Worm (Caenorhabditis elegans): ENCODE data around the gene grd-11.
A peak's percentile ranks its signal among the peaks of the same experiment; 100 is the strongest.

Gene grd-11

ce11 chrV:20412225-20412624 is 55.7 kb downstream of the grd-11 start (continued):
- TF ChIP-seq akir-1 (GFP tag; optimal IDR thresholded peaks at IDR 0.05) (no peak), F55B11.4 (tag; optimal IDR thresholded peaks at IDR 0.05; ENCODE audit: borderline replicate concordance, insufficient read depth) (no peak), ztf-22 (GFP tag; optimal IDR thresholded peaks at IDR 0.05) (peak; percentile 36), ztf-6 (GFP tag; IDR thresholded peaks at IDR 0.05) (no peak), Y56A3A.18 (GFP tag; IDR thresholded peaks at IDR 0.05) (peak; percentile 49; the same call in 1 of the 2 replicates), sptf-2 (GFP tag; optimal IDR thresholded peaks at IDR 0.05) (no peak), F52B5.7 (tag; optimal IDR thresholded peaks at IDR 0.05) (no peak), ama-1 (optimal IDR thresholded peaks at IDR 0.05) (peak; percentile 56), ama-1 (GFP tag; optimal IDR thresholded peaks at IDR 0.05) (no peak), F57C9.4 (tag; optimal IDR thresholded peaks at IDR 0.05) (no peak), Y79H2A.3 (GFP tag; conservative IDR thresholded peaks at IDR 0.05) (no peak), lag-1 (GFP tag; IDR thresholded peaks at IDR 0.05) (no peak), dox-1 (GFP tag; IDR thresholded peaks at IDR 0.05) (no peak), egl-44 (GFP tag; IDR thresholded peaks at IDR 0.05) (0 out of 2 replicates have a peak, but pooled peaks have one; percentile 47), hmg-20 (GFP tag; IDR thresholded peaks at IDR 0.05) (no peak), tlf-1 (GFP tag; optimal IDR thresholded peaks at IDR 0.05) (peak; percentile 19), chd-7 (tag; optimal IDR thresholded peaks at IDR 0.05) (peak; percentile 48), snpc-1.1 (tag; optimal IDR thresholded peaks at IDR 0.05; ENCODE audit: insufficient read depth) (no peak), dpff-1 (tag; optimal IDR thresholded peaks at IDR 0.05) (no peak), hlh-26 (GFP tag; conservative IDR thresholded peaks at IDR 0.05) (no peak), pbrm-1 (GFP tag; IDR thresholded peaks at IDR 0.05) (no peak), ccch-3 (GFP tag; optimal IDR thresholded peaks at IDR 0.05) (no peak), hmg-1.2 (GFP tag; IDR thresholded peaks at IDR 0.05) (no peak), Y95B8A.8 (GFP tag; IDR thresholded peaks at IDR 0.05) (no peak), sdz-38 (tag; optimal IDR thresholded peaks at IDR 0.05) (no peak), pha-4 (tag; optimal IDR thresholded peaks at IDR 0.05) (no peak), mes-4 (tag; optimal IDR thresholded peaks at IDR 0.05) (no peak), cebp-2 (GFP tag; IDR thresholded peaks at IDR 0.05) (no peak), F10E7.11 (tag; optimal IDR thresholded peaks at IDR 0.05) (no peak), madf-6 (GFP tag; IDR thresholded peaks at IDR 0.05) (no peak), die-1 (tag; optimal IDR thresholded peaks at IDR 0.05) (no peak), nhr-80 (tag; optimal IDR thresholded peaks at IDR 0.05) (peak; percentile 54), ceh-58 (GFP tag; IDR thresholded peaks at IDR 0.05) (no peak), unc-62 (GFP tag; optimal IDR thresholded peaks at IDR 0.05) (peak; percentile 42), aptf-3 (GFP tag; IDR thresholded peaks at IDR 0.05) (no peak), ceh-27 (GFP tag; optimal IDR thresholded peaks at IDR 0.05) (no peak), rpc-1 (optimal IDR thresholded peaks at IDR 0.05) (no peak), rpc-1 (tag; optimal IDR thresholded peaks at IDR 0.05) (no peak), ZK185.1 (tag; optimal IDR thresholded peaks at IDR 0.05; ENCODE audit: poor library complexity, severe bottlenecking) (no peak), madf-10 (tag; optimal IDR thresholded peaks at IDR 0.05) (peak; percentile 26), nhr-179 (tag; optimal IDR thresholded peaks at IDR 0.05) (no peak), mcd-1 (GFP tag; IDR thresholded peaks at IDR 0.05) (0 out of 2 replicates have a peak, but pooled peaks have one; percentile 13), lin-26 (GFP tag; IDR thresholded peaks at IDR 0.05) (no peak), lin-40 (tag; optimal IDR thresholded peaks at IDR 0.05) (peak; percentile 1), bed-1 (GFP tag; IDR thresholded peaks at IDR 0.05) (no peak), lsl-1 (GFP tag; optimal IDR thresholded peaks at IDR 0.05) (no peak), let-607 (tag; optimal IDR thresholded peaks at IDR 0.05) (peak in 1 of 2 experiments; percentile 11), C06A6.2 (GFP tag; conservative IDR thresholded peaks at IDR 0.05) (no peak)

All from whole organism, young adult.